Fruit fly (Drosophila melanogaster): ENCODE data around the gene ND-20L.

- TF ChIP-seq CTCF (optimal IDR thresholded peaks at IDR 0.05), result no peak
- no peak for TF ChIP-seq CG8478 (optimal IDR thresholded peaks at IDR 0.05)
Observed at dm6 chr3R:29557555-29557954, 42.0 kb downstream of the ND-20L start.
